Worm (Caenorhabditis elegans) whole organism, young adult: ENCODE data around the gene set-20.
A peak's percentile ranks its signal among the peaks of the same experiment; 100 is the strongest.

ENCODE experiments used
- B0019.2 ChIP-seq: fragments of 200-800 bp; sonication (Bioruptor generic); conservative IDR thresholded peaks from 2 replicates; pipeline ENCODE4 v1.3.6; 2022; ENCODE audit warnings: missing genetic modification reagents, missing genetic modification characterization, missing compliant biosample characterization
- B0336.3 ChIP-seq: fragments of 200-800 bp; sonication (Bioruptor generic); IDR thresholded peaks from 2 replicates; pipeline ENCODE4 v1.3.6; 2022; ENCODE audit warnings: missing genetic modification characterization, missing compliant biosample characterization
- C06A6.2 ChIP-seq: fragments of 200-800 bp; sonication (Bioruptor generic); conservative IDR thresholded peaks from 2 replicates; pipeline ENCODE4 v1.3.6; 2022; ENCODE audit warnings: missing genetic modification characterization, missing compliant biosample characterization
- D2030.7 ChIP-seq: fragments of 200-800 bp; sonication (Bioruptor generic); IDR thresholded peaks from 2 replicates; pipeline ENCODE4 v1.3.6; 2022; ENCODE audit warnings: missing genetic modification reagents, missing genetic modification characterization, missing compliant biosample characterization
- F10E7.11 ChIP-seq: sonication (generic microtip); optimal IDR thresholded peaks from 2 replicates; lab custom pipeline; 2017; ENCODE audit warnings: mild to moderate bottlenecking, missing genetic modification characterization, moderate library complexity, missing compliant biosample characterization
- F52B5.7 ChIP-seq: sonication (generic microtip); optimal IDR thresholded peaks from 2 replicates; lab custom pipeline; 2016; ENCODE audit warnings: mild to moderate bottlenecking, missing genetic modification characterization, missing compliant biosample characterization
- F55B11.4 ChIP-seq: sonication (generic microtip); optimal IDR thresholded peaks from 2 replicates; lab custom pipeline; 2016; ENCODE audit warnings: missing compliant biosample characterization, missing genetic modification characterization, borderline replicate concordance; ENCODE audit not compliant: insufficient read depth
- F57C9.4 ChIP-seq: sonication (generic microtip); optimal IDR thresholded peaks from 2 replicates; lab custom pipeline; 2017; ENCODE audit warnings: mild to moderate bottlenecking, missing genetic modification characterization, missing compliant biosample characterization
- Y53G8AR.9 ChIP-seq: fragments of 200-800 bp; sonication (Bioruptor generic); conservative IDR thresholded peaks from 2 replicates; pipeline ENCODE4 v1.3.6; 2022; ENCODE audit warnings: missing genetic modification reagents, missing genetic modification characterization, missing compliant biosample characterization
- Y56A3A.18 ChIP-seq: fragments of 200-800 bp; sonication (Bioruptor generic); IDR thresholded peaks from 2 replicates; pipeline ENCODE4 v1.3.6; 2022; ENCODE audit warnings: missing genetic modification reagents, missing genetic modification characterization, missing compliant biosample characterization
- Y67H2A.10 ChIP-seq: fragments of 200-800 bp; sonication (Bioruptor generic); conservative IDR thresholded peaks from 2 replicates; pipeline ENCODE4 v1.3.6; 2022; ENCODE audit warnings: missing genetic modification reagents, missing genetic modification characterization, missing compliant biosample characterization
- Y95B8A.8 ChIP-seq: fragments of 200-800 bp; sonication (Bioruptor generic); IDR thresholded peaks from 2 replicates; pipeline ENCODE4 v1.3.6; 2022; ENCODE audit warnings: missing genetic modification reagents, missing genetic modification characterization, missing compliant biosample characterization
- ZK185.1 ChIP-seq: sonication (generic microtip); optimal IDR thresholded peaks from 2 replicates; lab custom pipeline; 2016; ENCODE audit warnings: mild to moderate bottlenecking, missing genetic modification characterization, missing compliant biosample characterization; ENCODE audit not compliant: poor library complexity, severe bottlenecking
- akir-1 ChIP-seq: fragments of 200-800 bp; sonication (Bioruptor generic); optimal IDR thresholded peaks from 2 replicates; lab custom pipeline; 2018; ENCODE audit warnings: mild to moderate bottlenecking, missing genetic modification characterization, moderate library complexity, missing compliant biosample characterization
- aptf-2 ChIP-seq: fragments of 200-800 bp; sonication (Bioruptor generic); conservative IDR thresholded peaks from 2 replicates; pipeline ENCODE4 v1.3.6; 2022; ENCODE audit warnings: missing genetic modification reagents, missing genetic modification characterization, missing compliant biosample characterization
- attf-3 ChIP-seq: fragments of 200-800 bp; sonication (Bioruptor generic); conservative IDR thresholded peaks from 2 replicates; pipeline ENCODE4 v1.3.6; 2022; ENCODE audit warnings: missing genetic modification reagents, missing genetic modification characterization, missing compliant biosample characterization
- attf-5 ChIP-seq: fragments of 200-800 bp; sonication (Bioruptor generic); optimal IDR thresholded peaks from 2 replicates; lab custom pipeline; 2018; ENCODE audit warnings: mild to moderate bottlenecking, missing genetic modification characterization, missing compliant biosample characterization
- attf-6 ChIP-seq: fragments of 200-800 bp; sonication (Bioruptor generic); IDR thresholded peaks from 2 replicates; pipeline ENCODE4 v1.3.6; 2022; ENCODE audit warnings: missing genetic modification reagents, missing genetic modification characterization, missing compliant biosample characterization
- ceh-27 ChIP-seq: fragments of 200-800 bp; sonication (Bioruptor generic); optimal IDR thresholded peaks from 2 replicates; lab custom pipeline; 2018; ENCODE audit warnings: mild to moderate bottlenecking, missing genetic modification characterization, moderate library complexity, missing compliant biosample characterization
- ceh-40 ChIP-seq: fragments of 200-800 bp; sonication (Bioruptor generic); IDR thresholded peaks from 2 replicates; pipeline ENCODE4 v1.3.6; 2022; ENCODE audit warnings: missing genetic modification characterization, missing compliant biosample characterization
- ceh-79 ChIP-seq: sonication (generic microtip); optimal IDR thresholded peaks from 2 replicates; lab custom pipeline; 2017; ENCODE audit warnings: mild to moderate bottlenecking, missing genetic modification characterization, missing compliant biosample characterization
- dox-1 ChIP-seq: fragments of 200-800 bp; sonication (Bioruptor generic); IDR thresholded peaks from 2 replicates; pipeline ENCODE4 v1.3.6; 2022; ENCODE audit warnings: missing genetic modification reagents, missing genetic modification characterization, missing compliant biosample characterization
- efl-1 ChIP-seq: fragments of 150-350 bp; optimal IDR thresholded peaks from 2 replicates; lab custom pipeline; 2014; ENCODE audit warnings: missing biosample characterization, missing genetic modification reagents, missing genetic modification characterization
- egl-44 ChIP-seq: fragments of 200-800 bp; sonication (Bioruptor generic); IDR thresholded peaks from 2 replicates; pipeline ENCODE4 v1.3.6; 2022; ENCODE audit warnings: missing genetic modification reagents, missing genetic modification characterization, missing compliant biosample characterization
- ekl-4 ChIP-seq: fragments of 200-800 bp; sonication (Bioruptor generic); IDR thresholded peaks from 2 replicates; pipeline ENCODE4 v1.3.6; 2022; ENCODE audit warnings: missing genetic modification reagents, missing genetic modification characterization, missing compliant biosample characterization
- ets-4 ChIP-seq: fragments of 200-800 bp; sonication (Bioruptor generic); optimal IDR thresholded peaks from 2 replicates; lab custom pipeline; 2018; ENCODE audit warnings: mild to moderate bottlenecking, missing genetic modification characterization, missing compliant biosample characterization
- lag-1 ChIP-seq: fragments of 200-800 bp; sonication (Bioruptor generic); IDR thresholded peaks from 2 replicates; pipeline ENCODE4 v1.3.6; 2022; ENCODE audit warnings: missing genetic modification reagents, missing genetic modification characterization, missing compliant biosample characterization
- lin-26 ChIP-seq: fragments of 200-800 bp; sonication (Bioruptor generic); IDR thresholded peaks from 2 replicates; pipeline ENCODE4 v1.3.6; 2022; ENCODE audit warnings: missing genetic modification reagents, missing genetic modification characterization, missing compliant biosample characterization
- lin-40 ChIP-seq: sonication (generic microtip); optimal IDR thresholded peaks from 2 replicates; lab custom pipeline; 2016; ENCODE audit warnings: missing genetic modification characterization, mild to moderate bottlenecking, missing compliant biosample characterization, missing genotype, missing genetic modification reagents
- madf-6 ChIP-seq: fragments of 200-800 bp; sonication (Bioruptor generic); IDR thresholded peaks from 2 replicates; pipeline ENCODE4 v1.3.6; 2022; ENCODE audit warnings: missing genetic modification reagents, missing genetic modification characterization, missing compliant biosample characterization
- mel-28 ChIP-seq: sonication (generic microtip); optimal IDR thresholded peaks from 2 replicates; lab custom pipeline; 2016; ENCODE audit warnings: borderline replicate concordance, mild to moderate bottlenecking, missing genetic modification characterization, missing compliant biosample characterization
- mes-4 ChIP-seq: sonication (generic microtip); optimal IDR thresholded peaks from 2 replicates; lab custom pipeline; 2016; ENCODE audit warnings: missing genotype, missing genetic modification characterization, missing compliant biosample characterization
- nfya-1 ChIP-seq: sonication (generic microtip); optimal IDR thresholded peaks from 2 replicates; lab custom pipeline; 2017; ENCODE audit warnings: antibody characterized with exemption, missing compliant biosample characterization, missing genetic modification characterization, borderline replicate concordance; ENCODE audit not compliant: insufficient read depth
- nfya-2 ChIP-seq: fragments of 200-800 bp; sonication (Bioruptor generic); IDR thresholded peaks from 2 replicates; pipeline ENCODE4 v1.3.6; 2022; ENCODE audit warnings: missing genetic modification reagents, missing genetic modification characterization, missing compliant biosample characterization
- nhr-80 ChIP-seq: sonication (generic microtip); optimal IDR thresholded peaks from 2 replicates; lab custom pipeline; 2016; ENCODE audit warnings: missing genetic modification characterization, missing compliant biosample characterization
- pbrm-1 ChIP-seq: fragments of 200-800 bp; sonication (Bioruptor generic); IDR thresholded peaks from 2 replicates; pipeline ENCODE4 v1.3.6; 2022; ENCODE audit warnings: missing genetic modification reagents, missing genetic modification characterization, missing compliant biosample characterization
- pha-4 ChIP-seq: fragments of 150-350 bp; sonication (generic microtip); optimal IDR thresholded peaks from 2 replicates; lab custom pipeline; 2014; ENCODE audit warnings: missing biosample characterization, missing genetic modification reagents, missing genetic modification characterization
- repo-1 ChIP-seq: sonication (generic microtip); optimal IDR thresholded peaks from 2 replicates; lab custom pipeline; 2017; ENCODE audit warnings: mild to moderate bottlenecking, missing genetic modification characterization, missing compliant biosample characterization
- rpc-1 ChIP-seq, 2 experiments: fragments of 150-350 bp in 1 of 2; sonication (generic microtip) in 1 of 2; optimal IDR thresholded peaks; 2 replicates each; lab custom pipeline; 2014 to 2018; ENCODE audit warnings: missing biosample characterization in 1 of 2, missing genetic modification characterization in 1 of 2, missing genetic modification reagents in 1 of 2, missing genotype in 1 of 2
- sdz-38 ChIP-seq: sonication (generic microtip); optimal IDR thresholded peaks from 2 replicates; lab custom pipeline; 2016; ENCODE audit warnings: missing genotype, missing genetic modification characterization, missing compliant biosample characterization
- snpc-1.3 ChIP-seq: sonication (generic microtip); optimal IDR thresholded peaks from 2 replicates; lab custom pipeline; 2017; ENCODE audit warnings: missing genetic modification characterization, mild to moderate bottlenecking, missing compliant biosample characterization, antibody characterized with exemption, moderate library complexity, missing genotype, missing genetic modification reagents; ENCODE audit not compliant: insufficient read depth
- tbp1 ChIP-seq: fragments of 200-800 bp; sonication (Bioruptor generic); optimal IDR thresholded peaks from 2 replicates; lab custom pipeline; 2018; ENCODE audit warnings: mild to moderate bottlenecking, missing genetic modification characterization, missing compliant biosample characterization
- xnd-1 ChIP-seq: sonication (generic microtip); optimal IDR thresholded peaks from 2 replicates; lab custom pipeline; 2016; ENCODE audit warnings: missing genotype, missing genetic modification reagents, missing genetic modification characterization, missing compliant biosample characterization
- ztf-18 ChIP-seq: sonication (generic microtip); optimal IDR thresholded peaks from 2 replicates; lab custom pipeline; 2016; ENCODE audit warnings: missing genotype, mild to moderate bottlenecking, missing genetic modification characterization, missing compliant biosample characterization

set-20 gene

DNA sequence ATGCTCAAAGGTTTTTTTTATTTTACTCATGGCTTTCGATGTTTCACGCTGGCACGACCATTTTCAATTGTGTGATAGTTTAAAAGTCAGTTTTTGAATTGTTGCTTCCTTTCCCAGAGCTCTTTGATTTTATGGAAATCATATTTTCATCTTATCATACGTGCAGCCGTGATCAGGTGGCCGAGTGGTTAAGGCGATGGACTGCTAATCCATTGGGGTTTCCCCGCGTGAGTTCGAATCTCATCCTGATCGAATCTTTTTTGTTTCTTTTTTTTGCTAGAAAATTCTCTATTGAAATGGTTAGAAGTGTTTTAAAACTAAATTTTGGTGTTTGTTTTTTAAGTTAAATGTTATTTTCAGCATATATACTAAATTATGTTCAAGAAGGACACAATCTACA, 23.2 kb upstream of the set-20 start (continued):
- TF ChIP-seq tbp1 (GFP tag; lab: Kevin White, UChicago) (peak; percentile 89), B0336.3 (GFP tag; lab: Robert Waterston, UW) (no peak), pbrm-1 (GFP tag; lab: Robert Waterston, UW) (peak; percentile 61; the same call in 1 of the 2 replicates), F52B5.7 (tag; lab: Kevin White, UChicago) (no peak), Y56A3A.18 (GFP tag; lab: Robert Waterston, UW) (0 out of 2 replicates have a peak, but pooled peaks have one; percentile 61), ZK185.1 (peak; percentile 4), efl-1 (GFP tag; lab: Kevin White, UChicago) (no peak), ztf-18 (tag; lab: Kevin White, UChicago) (peak; percentile 24), lag-1 (GFP tag; lab: Robert Waterston, UW) (no peak), madf-6 (GFP tag; lab: Robert Waterston, UW) (peak; percentile 47), nfya-1 (tag; lab: Kevin White, UChicago) (no peak), F10E7.11 (tag; lab: Kevin White, UChicago) (no peak), aptf-2 (GFP tag; lab: Robert Waterston, UW) (no peak), pha-4 (tag; lab: Kevin White, UChicago) (no peak), attf-5 (GFP tag; lab: Kevin White, UChicago) (no peak), D2030.7 (peak; percentile 82), ekl-4 (GFP tag; lab: Robert Waterston, UW) (no peak), mes-4 (tag; lab: Kevin White, UChicago) (peak; percentile 22), Y53G8AR.9 (GFP tag; lab: Robert Waterston, UW) (no peak), F55B11.4 (tag; lab: Kevin White, UChicago) (no peak), nfya-2 (no peak), lin-40 (tag; lab: Kevin White, UChicago) (no peak), ets-4 (GFP tag; lab: Kevin White, UChicago) (no peak), akir-1 (GFP tag; lab: Kevin White, UChicago) (no peak), attf-3 (GFP tag; lab: Robert Waterston, UW) (no peak), rpc-1 (optimal IDR thresholded peaks at IDR 0.05; lab: Kevin White, UChicago) (peak; percentile 71), rpc-1 (tag; optimal IDR thresholded peaks at IDR 0.05; lab: Kevin White, UChicago) (peak; percentile 94), dox-1 (no peak), lin-26 (peak; percentile 79), B0019.2 (no peak), snpc-1.3 (tag; lab: Kevin White, UChicago) (peak; percentile 45), repo-1 (tag; lab: Kevin White, UChicago) (no peak), ceh-79 (tag; lab: Kevin White, UChicago) (no peak), F57C9.4 (tag; lab: Kevin White, UChicago) (no peak), Y67H2A.10 (no peak), egl-44 (no peak), ceh-27 (no peak), C06A6.2 (GFP tag; lab: Robert Waterston, UW) (no peak), sdz-38 (tag; lab: Kevin White, UChicago) (no peak), Y95B8A.8 (GFP tag; lab: Robert Waterston, UW) (no peak), mel-28 (tag; lab: Kevin White, UChicago) (no peak), attf-6 (no peak), nhr-80 (tag; lab: Kevin White, UChicago) (no peak), xnd-1 (tag; lab: Kevin White, UChicago) (no peak), ceh-40 (GFP tag; lab: Robert Waterston, UW) (peak; percentile 58; the same call in 1 of the 2 replicates)
